Fruit fly (Drosophila melanogaster): ENCODE results near the gene CG8176.

DNA sequence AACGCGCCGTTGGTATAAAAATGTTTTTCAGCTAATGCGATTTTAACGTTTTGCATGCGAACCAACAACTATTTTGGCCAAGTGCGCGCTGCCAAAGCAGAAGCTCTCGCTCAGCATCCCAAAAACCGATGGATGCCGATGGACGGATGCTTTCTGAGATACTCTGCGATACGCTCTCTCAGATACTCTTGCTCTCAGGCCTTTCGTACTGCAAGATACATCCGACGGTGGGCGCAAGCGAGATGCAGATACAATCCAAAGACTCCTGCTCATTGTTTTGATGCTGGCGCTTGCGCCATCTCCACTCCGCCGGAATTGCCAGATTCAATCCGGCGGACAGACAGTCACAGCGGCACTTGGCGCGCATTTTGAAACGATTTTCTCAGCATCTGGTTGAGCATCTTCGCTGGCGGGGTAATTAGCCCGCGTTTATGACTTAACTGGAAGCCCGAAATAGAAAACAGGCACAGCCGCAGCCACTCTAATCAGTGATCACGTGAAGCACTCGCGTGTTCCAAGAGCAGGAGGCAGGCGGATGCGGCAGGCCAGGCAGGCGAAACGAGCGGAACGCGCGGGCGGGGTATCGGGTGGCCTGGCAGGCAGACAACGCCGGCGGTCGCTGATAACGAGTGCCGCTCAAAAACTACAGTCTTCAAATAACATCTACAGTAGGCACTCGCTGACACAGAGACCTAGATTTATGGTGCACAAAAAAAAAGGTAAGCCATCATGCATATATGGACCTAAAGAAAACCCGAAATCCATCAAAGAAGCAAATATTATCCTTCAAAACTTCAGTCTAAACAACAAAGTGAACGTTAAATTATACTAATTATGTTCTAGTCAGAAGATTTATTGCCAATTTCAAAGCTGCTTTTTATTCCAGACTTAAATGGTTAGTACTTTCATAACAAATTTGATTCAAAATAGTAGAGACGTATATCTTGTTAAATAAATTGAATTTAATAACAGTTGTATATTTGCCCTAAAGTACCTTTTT is 21.9 kb upstream of the CG8176 start, which contains the start of gene CG16779:
- TF ChIP-seq pan (optimal IDR thresholded peaks at IDR 0.05) (no peak), psq (optimal IDR thresholded peaks at IDR 0.05) (no peak), CG8478 (optimal IDR thresholded peaks at IDR 0.05) (no peak)

Data from whole organism.